Fruit fly (Drosophila melanogaster) whole organism, embryonic: ENCODE data around the gene CG13365.

Experiments used
- Atf-2 ChIP-seq: fragments of 200-800 bp; sonication (Bioruptor generic); optimal IDR thresholded peaks from 2 replicates; lab custom pipeline; 2016; ENCODE audit warnings: missing biosample characterization, missing genetic modification characterization
- Awh ChIP-seq: fragments of 200-800 bp; sonication (Bioruptor generic); IDR thresholded peaks from 2 replicates; pipeline ENCODE4, ENCODE4 v1.3.6; 2022; ENCODE audit warnings: missing biosample characterization, missing genetic modification characterization
- Bteb2 ChIP-seq: fragments of 200-800 bp; sonication (Bioruptor generic); optimal IDR thresholded peaks from 2 replicates; lab custom pipeline; 2016; ENCODE audit warnings: missing biosample characterization, missing genetic modification characterization
- CG10209 ChIP-seq: fragments of 200-800 bp; sonication (Bioruptor generic); optimal IDR thresholded peaks from 3 replicates; lab custom pipeline; 2017; ENCODE audit warnings: missing biosample characterization, mild to moderate bottlenecking, missing genetic modification characterization, missing genetic modification reagents
- CG1024 ChIP-seq: fragments of 200-800 bp; sonication (Bioruptor generic); IDR thresholded peaks from 2 replicates; pipeline ENCODE4 v1.3.6; 2022; ENCODE audit warnings: missing biosample characterization, missing genetic modification characterization
- CG10959 ChIP-seq: fragments of 200-800 bp; sonication (Bioruptor generic); IDR thresholded peaks from 2 replicates; pipeline ENCODE4 v1.3.6; 2022; ENCODE audit warnings: missing biosample characterization, missing genetic modification characterization
- CG11560 ChIP-seq: fragments of 200-800 bp; sonication (Bioruptor generic); IDR thresholded peaks from 3 replicates; pipeline ENCODE4 v1.3.6; 2022; ENCODE audit warnings: missing biosample characterization, missing genetic modification characterization
- CG12236 ChIP-seq: fragments of 200-800 bp; sonication (Bioruptor generic); optimal IDR thresholded peaks from 2 replicates; lab custom pipeline; 2016; ENCODE audit warnings: missing biosample characterization, missing genetic modification characterization
- CG14014 ChIP-seq: fragments of 200-800 bp; sonication (Bioruptor generic); IDR thresholded peaks from 2 replicates; pipeline ENCODE4 v1.3.6; 2022; ENCODE audit warnings: missing biosample characterization, missing genetic modification characterization
- CG14441 ChIP-seq: fragments of 200-800 bp; sonication (Bioruptor generic); IDR thresholded peaks from 2 replicates; pipeline ENCODE4 v1.3.6; 2022; ENCODE audit warnings: missing biosample characterization, missing genetic modification characterization
- CG14860 ChIP-seq: fragments of 200-800 bp; sonication (Bioruptor generic); IDR thresholded peaks from 3 replicates; pipeline ENCODE4 v1.3.6; 2022; ENCODE audit warnings: missing biosample characterization, missing genetic modification characterization; ENCODE audit not compliant: partially characterized antibody
- CG15479 ChIP-seq: fragments of 200-800 bp; sonication (Bioruptor generic); optimal IDR thresholded peaks from 3 replicates; lab custom pipeline; 2019; ENCODE audit warnings: missing biosample characterization, mild to moderate bottlenecking, missing genetic modification characterization, moderate library complexity
- CG17612 ChIP-seq: fragments of 200-800 bp; sonication (Bioruptor generic); IDR thresholded peaks from 2 replicates; pipeline ENCODE4 v1.3.6; 2022; ENCODE audit warnings: missing biosample characterization, missing genetic modification characterization
- CG2129 ChIP-seq: fragments of 200-800 bp; sonication (Bioruptor generic); IDR thresholded peaks from 2 replicates; pipeline ENCODE4 v1.3.6; 2022; ENCODE audit warnings: missing biosample characterization, missing genetic modification characterization; ENCODE audit not compliant: partially characterized antibody
- CG30431 ChIP-seq: fragments of 200-800 bp; sonication (Bioruptor generic); optimal IDR thresholded peaks from 2 replicates; lab custom pipeline; 2017; ENCODE audit warnings: missing biosample characterization, missing genetic modification characterization
- CG31365 ChIP-seq: fragments of 200-800 bp; sonication (Bioruptor generic); optimal IDR thresholded peaks from 2 replicates; lab custom pipeline; 2018; ENCODE audit warnings: missing biosample characterization, mild to moderate bottlenecking, missing genetic modification characterization
- CG7372 ChIP-seq: fragments of 200-800 bp; sonication (Bioruptor generic); IDR thresholded peaks from 2 replicates; pipeline ENCODE4 v1.3.6; 2022; ENCODE audit warnings: missing biosample characterization, missing genetic modification characterization
- Dfd ChIP-seq, 2 experiments: fragments of >200 bp; optimal IDR thresholded peaks; 2 replicates each; lab custom pipeline; 2017; ENCODE audit warnings: missing biosample characterization in 2 of 2, missing genetic modification characterization in 2 of 2
- Dll ChIP-seq: fragments of 200-800 bp; sonication (Bioruptor generic); IDR thresholded peaks from 4 replicates; pipeline ENCODE4 v1.3.6; 2022; ENCODE audit warnings: missing biosample characterization, missing genetic modification characterization; ENCODE audit not compliant: partially characterized antibody
- E2f2 ChIP-seq: fragments of 200-800 bp; sonication (Bioruptor generic); IDR thresholded peaks from 2 replicates; pipeline ENCODE4 v1.3.6; 2022; ENCODE audit warnings: missing biosample characterization, missing genetic modification characterization
- Ets97D ChIP-seq: fragments of 200-800 bp; sonication (Bioruptor generic); optimal IDR thresholded peaks from 3 replicates; lab custom pipeline; 2016; ENCODE audit warnings: missing biosample characterization, missing genetic modification characterization
- GATAe ChIP-seq: fragments of 200-800 bp; sonication (Bioruptor generic); conservative IDR thresholded peaks from 2 replicates; pipeline ENCODE4 v1.3.6; 2022; ENCODE audit warnings: missing biosample characterization, missing genetic modification characterization
- Hey ChIP-seq: fragments of 200-800 bp; sonication (Bioruptor generic); optimal IDR thresholded peaks from 3 replicates; lab custom pipeline; 2018; ENCODE audit warnings: missing biosample characterization, mild to moderate bottlenecking, missing genetic modification characterization
- MESR4 ChIP-seq: fragments of 200-800 bp; sonication (Bioruptor generic); optimal IDR thresholded peaks from 2 replicates; lab custom pipeline; 2018; ENCODE audit warnings: missing biosample characterization, mild to moderate bottlenecking, missing genetic modification characterization, moderate library complexity
- Mad ChIP-seq: fragments of 200-800 bp; sonication (Bioruptor generic); optimal IDR thresholded peaks from 2 replicates; lab custom pipeline; 2016; ENCODE audit warnings: missing biosample characterization, missing genetic modification characterization
- Mrtf ChIP-seq: fragments of 200-800 bp; sonication (Bioruptor generic); IDR thresholded peaks from 3 replicates; pipeline ENCODE4 v1.3.6; 2022; ENCODE audit warnings: missing biosample characterization, missing genetic modification characterization
- NFAT ChIP-seq: fragments of 200-800 bp; sonication (Bioruptor generic); IDR thresholded peaks from 2 replicates; pipeline ENCODE4 v1.3.6; 2022; ENCODE audit warnings: missing biosample characterization, missing genetic modification characterization
- NK7.1 ChIP-seq: fragments of 200-800 bp; sonication (Bioruptor generic); optimal IDR thresholded peaks from 3 replicates; lab custom pipeline; 2016; ENCODE audit warnings: missing biosample characterization, missing genetic modification characterization
- Nf-YB ChIP-seq: fragments of 200-800 bp; sonication (Bioruptor generic); optimal IDR thresholded peaks from 3 replicates; lab custom pipeline; 2019; ENCODE audit warnings: missing biosample characterization, mild to moderate bottlenecking, missing genetic modification characterization, moderate library complexity
- Opbp ChIP-seq: fragments of 200-800 bp; sonication (Bioruptor generic); IDR thresholded peaks from 3 replicates; pipeline ENCODE4 v1.3.6; 2022; ENCODE audit warnings: missing biosample characterization, missing genetic modification characterization; ENCODE audit not compliant: partially characterized antibody
- PHDP ChIP-seq: fragments of 200-800 bp; sonication (Bioruptor generic); optimal IDR thresholded peaks from 3 replicates; lab custom pipeline; 2018; ENCODE audit warnings: missing biosample characterization, mild to moderate bottlenecking, missing genetic modification characterization, moderate library complexity
- Sin3A ChIP-seq: fragments of >200 bp; optimal IDR thresholded peaks from 2 replicates; lab custom pipeline; 2018
- Sox100B ChIP-seq: fragments of 200-800 bp; sonication (Bioruptor generic); optimal IDR thresholded peaks from 3 replicates; lab custom pipeline; 2018; ENCODE audit warnings: missing biosample characterization, mild to moderate bottlenecking, missing genetic modification characterization
- TFAM ChIP-seq: fragments of 200-800 bp; sonication (Bioruptor generic); optimal IDR thresholded peaks from 2 replicates; lab custom pipeline; 2017; ENCODE audit warnings: missing biosample characterization, missing genetic modification characterization, inconsistent platforms
- Tbp ChIP-seq: fragments of >200 bp; optimal IDR thresholded peaks from 2 replicates; lab custom pipeline; 2018; ENCODE audit warnings: missing biosample characterization, missing genetic modification characterization
- bigmax ChIP-seq: fragments of 200-800 bp; sonication (Bioruptor generic); optimal IDR thresholded peaks from 2 replicates; lab custom pipeline; 2018; ENCODE audit warnings: missing biosample characterization, mild to moderate bottlenecking, missing genetic modification characterization
- cad ChIP-seq: fragments of >200 bp; optimal IDR thresholded peaks from 2 replicates; lab custom pipeline; 2017; ENCODE audit warnings: missing biosample characterization, missing genetic modification characterization
- cato ChIP-seq: fragments of 200-800 bp; sonication (Bioruptor generic); optimal IDR thresholded peaks from 2 replicates; lab custom pipeline; 2016; ENCODE audit warnings: missing biosample characterization, missing genetic modification characterization, borderline replicate concordance
- caup ChIP-seq: fragments of 200-800 bp; sonication (Bioruptor generic); optimal IDR thresholded peaks from 3 replicates; lab custom pipeline; 2017; ENCODE audit warnings: missing biosample characterization, mild to moderate bottlenecking, missing genetic modification characterization, moderate library complexity; ENCODE audit not compliant: severe bottlenecking
- chif ChIP-seq, 2 experiments: fragments of 200-800 bp; sonication (Bioruptor generic); optimal IDR thresholded peaks; 3 replicates each; lab custom pipeline; 2016; ENCODE audit warnings: missing biosample characterization in 2 of 2, missing genetic modification characterization in 2 of 2
- onecut ChIP-seq: fragments of 200-800 bp; sonication (Bioruptor generic); IDR thresholded peaks from 2 replicates; pipeline ENCODE4 v1.3.6; 2022; ENCODE audit warnings: missing biosample characterization, missing genetic modification characterization
- otp ChIP-seq: fragments of 200-800 bp; sonication (Bioruptor generic); IDR thresholded peaks from 3 replicates; pipeline ENCODE4, ENCODE4 v1.3.6; 2022; ENCODE audit warnings: missing biosample characterization, missing genetic modification characterization
- p53 ChIP-seq: fragments of 200-800 bp; sonication (Bioruptor generic); optimal IDR thresholded peaks from 2 replicates; lab custom pipeline; 2016; ENCODE audit warnings: missing biosample characterization, missing genetic modification characterization
- pan ChIP-seq, 4 experiments: fragments of >200 bp in 3 of 4; fragments of 200-800 bp in 1 of 4; sonication (Bioruptor generic) in 1 of 4; optimal IDR thresholded peaks in 3 of 4; IDR thresholded peaks in 1 of 4; 2 replicates each; pipeline versions ENCODE4 v1.3.6 to Lab custom; 2017 to 2022; ENCODE audit warnings: missing biosample characterization in 2 of 4, missing genetic modification characterization in 2 of 4, mixed read lengths in 1 of 4
- pb ChIP-seq: fragments of 200-800 bp; sonication (Bioruptor generic); optimal IDR thresholded peaks from 3 replicates; lab custom pipeline; 2016; ENCODE audit warnings: missing biosample characterization, missing genetic modification characterization
- phol ChIP-seq: fragments of 200-800 bp; sonication (Bioruptor generic); optimal IDR thresholded peaks from 3 replicates; lab custom pipeline; 2018; ENCODE audit warnings: missing biosample characterization, mild to moderate bottlenecking, missing genetic modification characterization, moderate library complexity
- pzg ChIP-seq: fragments of 200-800 bp; sonication (Bioruptor generic); optimal IDR thresholded peaks from 3 replicates; lab custom pipeline; 2018; ENCODE audit warnings: missing biosample characterization, mild to moderate bottlenecking, missing genetic modification characterization, moderate library complexity
- toy ChIP-seq: fragments of 200-800 bp; sonication (Bioruptor generic); IDR thresholded peaks from 2 replicates; pipeline ENCODE4 v1.3.6; 2022; ENCODE audit warnings: missing biosample characterization, missing genetic modification characterization
- trh ChIP-seq: fragments of 200-800 bp; sonication (Bioruptor generic); optimal IDR thresholded peaks from 2 replicates; lab custom pipeline; 2016; ENCODE audit warnings: missing biosample characterization, missing genetic modification characterization
- z ChIP-seq: fragments of 200-800 bp; sonication (Bioruptor generic); IDR thresholded peaks from 3 replicates; pipeline ENCODE4 v1.3.6; 2022; ENCODE audit warnings: missing biosample characterization, missing genetic modification characterization

The CG13365 gene

dm6 chrX:629239-629821 is 8.3 kb upstream of the CG13365 start, which contains the start of the genes RpL36 and Mybbp1A (continued):
- TF ChIP-seq phol (peak; percentile 90), CG1024 (peak; percentile 29; the same call in 1 of the 2 replicates), CG15479 (GFP tag; lab: Kevin White, UChicago) (peak; percentile 4), Sox100B (GFP tag; lab: Kevin White, UChicago) (peak; percentile 70), E2f2 (GFP tag; lab: Robert Waterston, UW) (peak; percentile 82), Ets97D (GFP tag; lab: Kevin White, UChicago) (peak; percentile 99), Opbp (GFP tag; lab: Robert Waterston, UW) (peak; percentile 88), NK7.1 (GFP tag; lab: Kevin White, UChicago) (peak; percentile 67), toy (GFP tag; lab: Robert Waterston, UW) (0 out of 2 replicates have a peak, but pooled peaks have one; percentile 28), PHDP (tag; lab: Kevin White, UChicago) (peak; percentile 64), CG30431 (no peak), Tbp (GFP tag; lab: Kevin White, UChicago) (no peak), pb (GFP tag; lab: Kevin White, UChicago) (peak; percentile 76), p53 (GFP tag; lab: Kevin White, UChicago) (peak; percentile 75), CG10959 (GFP tag; lab: Robert Waterston, UW) (no peak), chif (GFP tag; optimal IDR thresholded peaks at IDR 0.05; lab: Kevin White, UChicago) (peak; percentile 56 to 68), CG10209 (GFP tag; lab: Kevin White, UChicago) (peak; percentile 82), Bteb2 (peak; percentile 25), trh (GFP tag; lab: Kevin White, UChicago) (peak; percentile 50), onecut (GFP tag; lab: Robert Waterston, UW) (peak; percentile 67), CG11560 (tag; lab: Robert Waterston, UW) (peak; percentile 42; the same call in 1 of the 3 replicates), CG14014 (GFP tag; lab: Robert Waterston, UW) (peak; percentile 69), CG2129 (GFP tag; lab: Robert Waterston, UW) (peak; percentile 53), CG17612 (GFP tag; lab: Robert Waterston, UW) (no peak), TFAM (GFP tag; lab: Kevin White, UChicago) (peak; percentile 43), cato (peak; percentile 39), Awh (peak; percentile 15; the same call in 1 of the 2 replicates), pan (optimal IDR thresholded peaks at IDR 0.05; lab: Kevin White, UChicago) (no peak), pan (GFP tag; optimal IDR thresholded peaks at IDR 0.05 in 1 of 2, IDR thresholded peaks at IDR 0.05 in 1 of 2) (peak in 1 of 2 experiments; percentile 67), cad (GFP tag; lab: Kevin White, UChicago) (no peak), caup (peak; percentile 90), bigmax (GFP tag; lab: Kevin White, UChicago) (peak; percentile 49), Hey (no peak), MESR4 (peak; percentile 98), z (GFP tag; lab: Robert Waterston, UW) (no peak), CG31365 (peak; percentile 42), Dll (GFP tag; lab: Robert Waterston, UW) (peak; percentile 90), Dfd (GFP tag; optimal IDR thresholded peaks at IDR 0.05; lab: Kevin White, UChicago) (no peak), CG12236 (GFP tag; lab: Kevin White, UChicago) (peak; percentile 52), NFAT (GFP tag; lab: Robert Waterston, UW) (peak; percentile 71), Mrtf (GFP tag; lab: Robert Waterston, UW) (peak; percentile 54; the same call in 2 of the 3 replicates), Sin3A (lab: Kevin White, UChicago) (peak; percentile 92), Nf-YB (peak; percentile 52), CG14860 (GFP tag; lab: Robert Waterston, UW) (peak; percentile 89), GATAe (GFP tag; lab: Robert Waterston, UW) (no peak), Mad (GFP tag; lab: Kevin White, UChicago) (peak; percentile 71), pzg (GFP tag; lab: Kevin White, UChicago) (peak; percentile 88), Atf-2 (GFP tag; lab: Kevin White, UChicago) (peak; percentile 46), otp (GFP tag; lab: Robert Waterston, UW) (peak; percentile 66), CG7372 (GFP tag; lab: Robert Waterston, UW) (peak; percentile 54; the same call in 1 of the 2 replicates), CG14441 (GFP tag; lab: Robert Waterston, UW) (peak; percentile 58; the same call in 1 of the 2 replicates)
